Fruit fly (Drosophila melanogaster): ENCODE results near the gene CG13995.

Gene CG13995

DNA sequence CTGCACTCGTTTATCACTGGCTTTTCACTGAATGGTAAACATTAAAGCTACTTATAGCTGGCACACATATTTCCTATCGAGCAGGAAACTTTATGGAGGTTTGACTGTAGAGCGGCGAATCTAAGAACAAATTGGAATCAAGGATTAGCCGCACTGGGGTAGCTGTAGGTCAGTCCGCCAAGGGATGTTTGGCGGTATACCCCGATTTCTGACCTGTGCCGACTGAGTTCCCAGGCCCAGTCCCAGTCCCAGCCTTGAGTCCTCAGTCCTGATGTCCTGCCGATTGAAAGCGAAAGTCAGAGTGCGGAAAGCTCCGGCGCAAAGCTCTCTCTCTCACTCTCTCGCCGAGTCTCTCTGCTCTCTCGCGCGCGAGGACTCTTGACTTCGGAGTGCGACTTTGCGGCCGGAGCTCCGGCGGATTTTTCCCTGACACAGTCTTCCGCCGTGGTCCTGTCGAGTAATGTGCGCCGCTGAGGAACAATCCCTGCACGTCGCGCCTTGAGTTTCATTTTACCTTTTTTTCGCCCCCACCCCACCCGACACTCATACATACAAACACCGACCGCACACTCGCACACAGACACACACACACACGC is at the start of gene CG13995:
CG13995 (plus strand) TSS at position 429 of the 596 bp plus-strand sequence.
- TF ChIP-seq Dif (GFP tag; optimal IDR thresholded peaks at IDR 0.05; ENCODE audit: partially characterized antibody) = peak; percentile 33
- no peak for TF ChIP-seq Hr83 (GFP tag; optimal IDR thresholded peaks at IDR 0.05; ENCODE audit: poor library complexity, severe bottlenecking)

DNA sequence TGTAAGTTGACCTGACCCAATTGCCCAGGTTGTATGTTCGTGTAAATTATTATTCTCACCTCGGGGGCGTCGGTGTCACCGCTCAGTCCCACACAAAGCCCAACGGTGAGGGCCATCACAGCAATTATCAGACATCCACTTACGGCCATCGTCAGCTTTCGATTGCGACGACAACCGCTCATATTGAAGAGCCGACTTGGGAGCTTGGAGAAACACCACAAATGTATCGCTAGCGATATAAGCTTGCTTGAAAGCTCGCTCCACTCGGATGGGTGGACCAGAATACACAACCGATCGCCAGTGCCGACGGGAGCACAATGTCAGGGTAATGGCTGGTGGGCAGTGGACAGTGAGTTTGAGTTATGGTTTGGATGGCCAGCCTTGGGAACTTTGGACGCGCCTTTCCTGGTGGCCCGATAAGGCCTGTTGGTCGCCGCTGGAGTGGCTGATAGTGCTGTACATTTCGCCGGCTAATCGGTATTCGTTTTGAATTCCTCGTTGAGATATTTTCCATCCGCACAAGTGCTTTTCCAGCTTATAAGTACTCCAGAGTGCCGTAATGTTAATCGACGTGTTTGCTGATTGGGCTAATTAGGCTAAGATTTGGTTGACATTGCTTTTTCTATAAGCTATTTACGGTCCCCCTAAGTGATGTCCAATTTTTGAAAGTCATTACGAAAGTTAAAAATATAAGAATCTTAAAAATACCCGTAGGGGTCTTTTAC is 47.4 kb upstream of the CG13995 start, which contains the start of gene Gal:
Gal (minus strand) TSS at position 320 of the 725 bp plus-strand sequence.
- no peak for TF ChIP-seq fru (GFP tag; optimal IDR thresholded peaks at IDR 0.05)
- TF ChIP-seq Vsx2 (GFP tag; optimal IDR thresholded peaks at IDR 0.05; ENCODE audit: partially characterized antibody) = peak; percentile 3

DNA sequence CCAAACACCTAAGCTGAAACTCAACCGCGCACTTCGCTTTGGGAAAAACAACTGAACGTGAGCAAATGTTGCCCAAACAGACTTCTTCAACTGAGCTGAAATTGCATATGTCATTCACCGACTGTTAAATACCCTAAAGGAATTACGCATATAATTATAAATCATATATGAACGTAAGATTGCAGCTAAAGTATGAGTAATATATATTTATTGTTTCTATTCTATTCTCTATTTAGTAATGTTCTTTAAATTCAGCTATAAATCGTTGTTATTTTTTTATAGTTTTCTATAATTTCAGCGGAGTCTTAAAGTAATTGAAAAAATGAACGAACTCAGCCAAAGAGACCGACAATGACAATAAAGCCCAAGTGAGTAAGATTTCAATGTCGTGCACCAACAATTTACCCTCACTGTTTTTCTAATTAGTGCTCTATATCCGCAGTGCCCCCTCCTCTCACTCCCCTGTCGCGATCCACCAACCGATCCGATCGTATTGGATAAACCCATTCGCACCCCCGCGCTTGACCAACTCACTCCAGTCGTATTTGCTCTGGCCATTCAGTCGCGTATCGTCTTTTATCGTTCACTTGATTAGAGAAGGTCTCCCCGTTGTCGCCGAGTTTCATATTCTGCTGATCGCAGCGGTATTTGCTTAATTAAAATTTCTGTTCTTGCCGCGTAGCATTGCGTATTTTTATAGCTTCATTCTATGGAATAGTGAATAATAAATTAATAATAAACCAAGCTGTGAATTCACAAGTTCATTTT is 41.6 kb upstream of the CG13995 start, which contains the start of gene CG9098:
CG9098 (minus strand) TSS at position 36 of the 768 bp plus-strand sequence.
- TF ChIP-seq br (GFP tag; optimal IDR thresholded peaks at IDR 0.05) = no peak
- no peak for TF ChIP-seq Mio (GFP tag; optimal IDR thresholded peaks at IDR 0.05)
- TF ChIP-seq dsf (GFP tag; optimal IDR thresholded peaks at IDR 0.05; ENCODE audit: borderline replicate concordance) = no peak
- TF ChIP-seq lola (GFP tag; optimal IDR thresholded peaks at IDR 0.05) = no peak
- TF ChIP-seq Vsx2 (GFP tag; optimal IDR thresholded peaks at IDR 0.05; ENCODE audit: partially characterized antibody) = no peak
- no peak for TF ChIP-seq ey (GFP tag; optimal IDR thresholded peaks at IDR 0.05)
- TF ChIP-seq h (GFP tag; optimal IDR thresholded peaks at IDR 0.05) = no peak
- TF ChIP-seq Sp1 (GFP tag; optimal IDR thresholded peaks at IDR 0.05) = no peak
- TF ChIP-seq fru (GFP tag; optimal IDR thresholded peaks at IDR 0.05) = no peak
- TF ChIP-seq pan (optimal IDR thresholded peaks at IDR 0.05) = no peak
- no peak for TF ChIP-seq GATAd (GFP tag; optimal IDR thresholded peaks at IDR 0.05)
- no peak for TF ChIP-seq woc (GFP tag; optimal IDR thresholded peaks at IDR 0.05)
- no peak for TF ChIP-seq OdsH (GFP tag; optimal IDR thresholded peaks at IDR 0.05)
- no peak for TF ChIP-seq Jra (GFP tag; optimal IDR thresholded peaks at IDR 0.05)
- TF ChIP-seq dmrt93B (GFP tag; optimal IDR thresholded peaks at IDR 0.05) = no peak
- no peak for TF ChIP-seq Dif (GFP tag; optimal IDR thresholded peaks at IDR 0.05; ENCODE audit: partially characterized antibody)
- TF ChIP-seq Abd-B (GFP tag; optimal IDR thresholded peaks at IDR 0.05) = no peak
- TF ChIP-seq dl (GFP tag; optimal IDR thresholded peaks at IDR 0.05; ENCODE audit: insufficient read depth in 1 of 2, partially characterized antibody in 2 of 2) = no peak
- TF ChIP-seq sage (GFP tag; optimal IDR thresholded peaks at IDR 0.05) = no peak
- no peak for TF ChIP-seq Myc (optimal IDR thresholded peaks at IDR 0.05)

DNA sequence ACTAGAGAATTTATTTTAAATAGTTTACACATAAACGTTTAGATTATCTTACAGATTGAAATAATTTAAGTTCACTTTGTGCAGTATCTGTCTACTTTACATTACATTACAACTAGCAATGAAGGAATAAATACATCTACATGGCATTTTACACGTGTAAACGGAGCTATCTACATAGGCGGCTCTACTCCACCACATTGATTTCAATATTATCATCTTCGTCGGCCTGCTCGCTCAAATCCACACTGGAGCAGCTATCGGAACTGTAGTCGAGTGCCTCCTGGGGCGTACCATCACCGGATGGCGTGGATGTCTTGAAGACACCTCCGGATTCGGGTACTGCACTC is 41.1 kb upstream of the CG13995 start:
- TF ChIP-seq sage (GFP tag; optimal IDR thresholded peaks at IDR 0.05) (no peak), fru (GFP tag; optimal IDR thresholded peaks at IDR 0.05) (no peak), CrebA (GFP tag; optimal IDR thresholded peaks at IDR 0.05; ENCODE audit: borderline replicate concordance) (no peak), Hr83 (GFP tag; optimal IDR thresholded peaks at IDR 0.05; ENCODE audit: poor library complexity, severe bottlenecking) (no peak), sv (GFP tag; optimal IDR thresholded peaks at IDR 0.05) (no peak), dsf (GFP tag; optimal IDR thresholded peaks at IDR 0.05; ENCODE audit: borderline replicate concordance) (no peak), br (GFP tag; optimal IDR thresholded peaks at IDR 0.05) (no peak), rgr (GFP tag; optimal IDR thresholded peaks at IDR 0.05) (no peak), dl (GFP tag; optimal IDR thresholded peaks at IDR 0.05; ENCODE audit: insufficient read depth in 1 of 2, partially characterized antibody in 2 of 2) (no peak), Hr78 (GFP tag; optimal IDR thresholded peaks at IDR 0.05) (no peak), jim (GFP tag; optimal IDR thresholded peaks at IDR 0.05) (no peak), GATAd (GFP tag; optimal IDR thresholded peaks at IDR 0.05) (no peak), ey (GFP tag; optimal IDR thresholded peaks at IDR 0.05) (no peak), Rel (GFP tag; optimal IDR thresholded peaks at IDR 0.05) (no peak), Rel (tag; optimal IDR thresholded peaks at IDR 0.05) (no peak), CG9705 (GFP tag; optimal IDR thresholded peaks at IDR 0.05) (no peak), Dif (GFP tag; optimal IDR thresholded peaks at IDR 0.05; ENCODE audit: partially characterized antibody) (no peak), lola (GFP tag; optimal IDR thresholded peaks at IDR 0.05) (no peak), CG32264 (GFP tag; optimal IDR thresholded peaks at IDR 0.05) (no peak), foxo (GFP tag; optimal IDR thresholded peaks at IDR 0.05) (no peak), woc (GFP tag; optimal IDR thresholded peaks at IDR 0.05) (no peak)

Measured in whole organism, wandering third instar larva.